Worm (Caenorhabditis elegans): ENCODE data around the gene ttr-8.

ttr-8 gene

ce11 chrIII:7535347-7535746 lies 29.8 kb downstream of the ttr-8 start:
- no peak for TF ChIP-seq ztf-29 (GFP tag; IDR thresholded peaks at IDR 0.05)

ce11 chrIII:7534648-7535047 lies 30.5 kb downstream of the ttr-8 start:
- no peak for TF ChIP-seq T22C8.4 (GFP tag; IDR thresholded peaks at IDR 0.05)
- no peak for TF ChIP-seq ztf-23 (GFP tag; IDR thresholded peaks at IDR 0.05)
- TF ChIP-seq ref-1 (GFP tag; conservative IDR thresholded peaks at IDR 0.05) = no peak

ce11 chrIII:7533012-7533411 lies 32.1 kb downstream of the ttr-8 start:
- TF ChIP-seq ref-1 (GFP tag; conservative IDR thresholded peaks at IDR 0.05) (no peak), cog-1 (tag; optimal IDR thresholded peaks at IDR 0.05) (no peak), ztf-23 (GFP tag; IDR thresholded peaks at IDR 0.05) (no peak), tab-1 (GFP tag; IDR thresholded peaks at IDR 0.05) (no peak), flt-1 (GFP tag; IDR thresholded peaks at IDR 0.05) (no peak), med-1 (GFP tag; optimal IDR thresholded peaks at IDR 0.05; ENCODE audit: insufficient read depth) (no peak), ztf-29 (GFP tag; IDR thresholded peaks at IDR 0.05) (no peak), T22C8.4 (GFP tag; IDR thresholded peaks at IDR 0.05) (no peak)

ce11 chrIII:7531385-7531784 lies 33.8 kb downstream of the ttr-8 start:
- TF ChIP-seq cog-1 (tag; optimal IDR thresholded peaks at IDR 0.05) (no peak), ztf-29 (GFP tag; IDR thresholded peaks at IDR 0.05) (no peak), flt-1 (GFP tag; IDR thresholded peaks at IDR 0.05) (no peak), ztf-23 (GFP tag; IDR thresholded peaks at IDR 0.05) (no peak), tab-1 (GFP tag; IDR thresholded peaks at IDR 0.05) (no peak), med-1 (GFP tag; optimal IDR thresholded peaks at IDR 0.05; ENCODE audit: insufficient read depth) (no peak), klf-2 (GFP tag; conservative IDR thresholded peaks at IDR 0.05) (no peak), ref-1 (GFP tag; conservative IDR thresholded peaks at IDR 0.05) (no peak), T22C8.4 (GFP tag; IDR thresholded peaks at IDR 0.05) (no peak)

DNA sequence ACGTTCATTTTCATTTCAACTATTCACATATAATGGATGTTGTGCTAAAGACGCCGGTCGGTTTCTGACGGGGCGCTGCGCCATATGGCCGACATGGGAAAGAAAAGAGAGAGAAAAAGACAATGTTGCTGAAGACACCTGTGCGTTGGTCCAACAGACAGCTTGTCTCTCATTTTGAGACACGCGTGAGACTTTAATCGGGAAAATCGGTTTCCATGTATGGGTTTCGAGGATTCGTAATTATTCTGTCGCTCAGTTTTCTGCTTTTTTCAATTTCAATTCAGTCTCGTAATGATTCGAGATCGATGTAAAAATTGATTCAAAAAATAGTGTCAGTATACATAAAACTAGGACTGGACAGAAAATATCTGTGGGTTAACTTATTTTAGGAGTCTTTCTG lies 34.3 kb downstream of the ttr-8 start:
- TF ChIP-seq T22C8.4 (GFP tag; IDR thresholded peaks at IDR 0.05) (no peak), med-1 (GFP tag; optimal IDR thresholded peaks at IDR 0.05; ENCODE audit: insufficient read depth) (no peak), ref-1 (GFP tag; conservative IDR thresholded peaks at IDR 0.05) (no peak), klf-2 (GFP tag; conservative IDR thresholded peaks at IDR 0.05) (no peak), tab-1 (GFP tag; IDR thresholded peaks at IDR 0.05) (no peak), ztf-29 (GFP tag; IDR thresholded peaks at IDR 0.05) (no peak), flt-1 (GFP tag; IDR thresholded peaks at IDR 0.05) (no peak), ztf-23 (GFP tag; IDR thresholded peaks at IDR 0.05) (no peak), cog-1 (tag; optimal IDR thresholded peaks at IDR 0.05) (no peak)

- TF ChIP-seq med-1 (GFP tag; optimal IDR thresholded peaks at IDR 0.05; ENCODE audit: insufficient read depth) = no peak
- no peak for TF ChIP-seq ztf-29 (GFP tag; IDR thresholded peaks at IDR 0.05)
- TF ChIP-seq ref-1 (GFP tag; conservative IDR thresholded peaks at IDR 0.05) = no peak
- TF ChIP-seq flt-1 (GFP tag; IDR thresholded peaks at IDR 0.05) = no peak
- no peak for TF ChIP-seq cog-1 (tag; optimal IDR thresholded peaks at IDR 0.05)
- TF ChIP-seq tab-1 (GFP tag; IDR thresholded peaks at IDR 0.05) = no peak
- TF ChIP-seq klf-2 (GFP tag; conservative IDR thresholded peaks at IDR 0.05) = no peak
- no peak for TF ChIP-seq T22C8.4 (GFP tag; IDR thresholded peaks at IDR 0.05)
- no peak for TF ChIP-seq ztf-23 (GFP tag; IDR thresholded peaks at IDR 0.05)
Observed at ce11 chrIII:7530108-7530507, 35.0 kb downstream of the ttr-8 start.

DNA sequence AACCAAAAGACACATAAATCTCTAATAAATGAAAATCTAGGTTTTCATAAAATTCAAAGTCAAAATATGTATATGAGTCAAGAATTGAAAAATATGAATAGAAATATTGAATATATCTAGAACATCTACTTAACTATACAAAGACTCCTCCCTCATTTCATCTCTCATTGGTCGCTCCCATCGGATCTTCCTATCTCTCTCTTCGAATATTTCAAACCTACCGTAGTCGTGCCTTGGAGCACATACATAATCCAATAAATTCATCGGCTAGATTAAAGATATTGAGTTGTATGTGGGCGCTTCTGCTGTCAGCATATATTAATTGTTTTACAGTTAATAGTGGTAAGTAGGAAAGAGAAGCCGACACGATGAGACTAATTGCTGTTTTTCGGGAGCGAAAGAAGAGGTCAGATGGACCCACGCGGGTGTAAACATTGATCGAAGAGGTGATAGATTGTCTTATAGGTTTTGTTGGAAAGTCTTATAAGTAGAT lies 38.1 kb downstream of the ttr-8 start:
- no peak for TF ChIP-seq T22C8.4 (GFP tag; IDR thresholded peaks at IDR 0.05)
- no peak for TF ChIP-seq ref-1 (GFP tag; conservative IDR thresholded peaks at IDR 0.05)

DNA sequence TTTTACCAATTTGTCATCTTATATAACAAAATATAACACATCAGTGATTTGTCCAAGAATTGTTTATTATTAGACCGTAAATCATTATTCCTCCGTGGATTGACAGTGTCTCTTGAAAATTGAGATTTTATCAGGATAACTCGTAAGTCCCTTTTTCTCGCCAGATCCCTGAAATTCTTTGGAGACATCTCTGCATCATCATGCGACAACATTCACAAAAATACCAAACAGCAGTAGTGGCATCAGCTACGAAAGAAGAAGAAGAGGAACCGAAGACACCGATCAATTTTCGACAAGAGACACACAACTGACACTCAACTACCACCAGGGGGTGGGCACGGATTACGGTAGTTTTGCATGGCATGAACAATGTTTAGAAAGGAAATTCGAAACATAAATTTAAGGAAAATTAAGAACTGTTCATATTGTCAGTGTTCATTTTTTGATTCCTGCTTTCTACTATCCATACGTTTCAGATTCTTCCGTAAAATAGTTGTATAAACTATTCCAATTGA lies 40.3 kb downstream of the ttr-8 start:
- TF ChIP-seq med-1 (GFP tag; optimal IDR thresholded peaks at IDR 0.05; ENCODE audit: insufficient read depth) (no peak), tab-1 (GFP tag; IDR thresholded peaks at IDR 0.05) (no peak), flt-1 (GFP tag; IDR thresholded peaks at IDR 0.05) (no peak), ref-1 (GFP tag; conservative IDR thresholded peaks at IDR 0.05) (no peak), cog-1 (tag; optimal IDR thresholded peaks at IDR 0.05) (no peak), klf-2 (GFP tag; conservative IDR thresholded peaks at IDR 0.05) (no peak), ztf-29 (GFP tag; IDR thresholded peaks at IDR 0.05) (no peak), ztf-23 (GFP tag; IDR thresholded peaks at IDR 0.05) (no peak), T22C8.4 (GFP tag; IDR thresholded peaks at IDR 0.05) (no peak)

ce11 chrIII:7521163-7521562 lies 44.0 kb downstream of the ttr-8 start, which contains the start of gene lig-4:
Gene lig-4, plus strand, starts transcription at chrIII:7521463.
- no peak for TF ChIP-seq ref-1 (GFP tag; conservative IDR thresholded peaks at IDR 0.05)
- no peak for TF ChIP-seq tab-1 (GFP tag; IDR thresholded peaks at IDR 0.05)
- TF ChIP-seq ztf-29 (GFP tag; IDR thresholded peaks at IDR 0.05) = no peak
- no peak for TF ChIP-seq flt-1 (GFP tag; IDR thresholded peaks at IDR 0.05)
- TF ChIP-seq klf-2 (GFP tag; conservative IDR thresholded peaks at IDR 0.05) = no peak
- no peak for TF ChIP-seq cog-1 (tag; optimal IDR thresholded peaks at IDR 0.05)
- no peak for TF ChIP-seq ztf-23 (GFP tag; IDR thresholded peaks at IDR 0.05)
- no peak for TF ChIP-seq T22C8.4 (GFP tag; IDR thresholded peaks at IDR 0.05)
- no peak for TF ChIP-seq med-1 (GFP tag; optimal IDR thresholded peaks at IDR 0.05; ENCODE audit: insufficient read depth)

DNA sequence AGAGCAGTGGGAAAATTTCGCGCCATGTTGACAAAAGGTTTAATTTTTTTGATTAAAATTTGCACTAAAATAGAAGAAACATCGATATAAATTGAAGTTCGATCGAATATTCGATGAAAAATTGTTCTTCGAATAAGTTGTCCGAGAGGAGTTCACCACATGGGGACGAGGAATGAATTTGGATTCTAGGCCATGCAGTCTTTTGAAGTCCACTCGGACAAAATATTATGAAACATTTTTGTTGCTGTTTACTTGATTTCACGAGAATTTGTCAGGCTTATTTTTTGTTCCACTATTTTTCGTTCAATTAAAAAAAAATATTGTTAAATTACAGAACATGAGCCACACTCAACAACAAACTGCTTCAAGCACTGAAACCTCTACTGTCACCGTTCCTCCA lies 44.5 kb downstream of the ttr-8 start, which contains the start of the genes cux-7 and C07H6.2:
TSS of gene cux-7 (minus strand) at position 174 of the 400 bp plus-strand sequence.
TSS of gene C07H6.2 (plus strand) at position 338 of the 400 bp plus-strand sequence.
- peak; percentile 65; the same call in 1 of the 2 replicates for TF ChIP-seq klf-2 (GFP tag; conservative IDR thresholded peaks at IDR 0.05)
- TF ChIP-seq ref-1 (GFP tag; conservative IDR thresholded peaks at IDR 0.05) = peak; percentile 42; the same call in 1 of the 2 replicates
- no peak for TF ChIP-seq med-1 (GFP tag; optimal IDR thresholded peaks at IDR 0.05; ENCODE audit: insufficient read depth)
- no peak; the same call in none of the 2 replicates for TF ChIP-seq ztf-23 (GFP tag; IDR thresholded peaks at IDR 0.05)
- peak; percentile 24; the same call in 1 of the 2 replicates for TF ChIP-seq T22C8.4 (GFP tag; IDR thresholded peaks at IDR 0.05)
- peak; percentile 50; the same call in 1 of the 2 replicates for TF ChIP-seq ztf-29 (GFP tag; IDR thresholded peaks at IDR 0.05)
- peak; percentile 87 for TF ChIP-seq flt-1 (GFP tag; IDR thresholded peaks at IDR 0.05)
- TF ChIP-seq cog-1 (tag; optimal IDR thresholded peaks at IDR 0.05) = peak; percentile 80
- TF ChIP-seq tab-1 (GFP tag; IDR thresholded peaks at IDR 0.05) = no peak
